Worm (Caenorhabditis elegans) whole organism, late embryonic: ENCODE measurements around the gene srd-17.

ENCODE experiments used
- C08G9.2 ChIP-seq: sonication (generic microtip); optimal IDR thresholded peaks from 2 replicates; lab custom pipeline; 2016; ENCODE audit warnings: mild to moderate bottlenecking, missing genetic modification characterization, moderate library complexity, missing compliant biosample characterization
- C38D4.7 ChIP-seq: fragments of 200-800 bp; sonication (Bioruptor generic); optimal IDR thresholded peaks from 2 replicates; lab custom pipeline; 2018; ENCODE audit warnings: mild to moderate bottlenecking, missing genetic modification characterization, moderate library complexity, missing compliant biosample characterization
- K09A11.1 ChIP-seq: sonication (generic microtip); optimal IDR thresholded peaks from 2 replicates; lab custom pipeline; 2017; ENCODE audit warnings: antibody characterized with exemption, mild to moderate bottlenecking, missing genetic modification characterization, missing compliant biosample characterization; ENCODE audit not compliant: insufficient read depth
- T23F11.4 ChIP-seq: fragments of 200-800 bp; sonication (Bioruptor generic); optimal IDR thresholded peaks from 2 replicates; lab custom pipeline; 2018; ENCODE audit warnings: mild to moderate bottlenecking, missing genetic modification characterization, missing compliant biosample characterization
- ahr-1 ChIP-seq: sonication (generic microtip); optimal IDR thresholded peaks from 2 replicates; lab custom pipeline; 2016; ENCODE audit warnings: missing genetic modification characterization, missing compliant biosample characterization
- ama-1 ChIP-seq: fragments of 150-350 bp; optimal IDR thresholded peaks from 2 replicates; lab custom pipeline; 2014
- ceh-14 ChIP-seq: sonication (generic microtip); optimal IDR thresholded peaks from 2 replicates; lab custom pipeline; 2016; ENCODE audit warnings: missing genotype, missing genetic modification characterization, missing compliant biosample characterization
- ceh-18 ChIP-seq: sonication (generic microtip); optimal IDR thresholded peaks from 2 replicates; lab custom pipeline; 2016; ENCODE audit warnings: missing genetic modification characterization, missing compliant biosample characterization
- ceh-19 ChIP-seq: fragments of 200-800 bp; sonication (Bioruptor generic); optimal IDR thresholded peaks from 2 replicates; lab custom pipeline; 2018; ENCODE audit warnings: mild to moderate bottlenecking, missing genetic modification characterization, missing compliant biosample characterization
- ceh-2 ChIP-seq: sonication (generic microtip); optimal IDR thresholded peaks from 2 replicates; lab custom pipeline; 2016; ENCODE audit warnings: missing genotype, missing genetic modification characterization, missing compliant biosample characterization
- ceh-31 ChIP-seq: sonication (generic microtip); optimal IDR thresholded peaks from 2 replicates; lab custom pipeline; 2016; ENCODE audit warnings: missing genetic modification characterization, missing compliant biosample characterization
- ceh-45 ChIP-seq: fragments of 200-800 bp; sonication (Bioruptor generic); IDR thresholded peaks from 2 replicates; pipeline ENCODE4 v1.3.6; 2022; ENCODE audit warnings: missing genetic modification reagents, missing genetic modification characterization, missing compliant biosample characterization
- ceh-6 ChIP-seq: fragments of 200-800 bp; sonication (Bioruptor generic); optimal IDR thresholded peaks from 2 replicates; lab custom pipeline; 2018; ENCODE audit warnings: mild to moderate bottlenecking, missing genetic modification characterization, missing compliant biosample characterization
- ceh-9 ChIP-seq: sonication (generic microtip); optimal IDR thresholded peaks from 2 replicates; lab custom pipeline; 2016; ENCODE audit warnings: mild to moderate bottlenecking, missing genetic modification characterization, inconsistent platforms, missing compliant biosample characterization
- dmd-4 ChIP-seq: sonication (generic microtip); optimal IDR thresholded peaks from 2 replicates; lab custom pipeline; 2016; ENCODE audit warnings: borderline replicate concordance, missing genetic modification characterization, missing compliant biosample characterization
- dve-1 ChIP-seq: sonication (generic microtip); optimal IDR thresholded peaks from 2 replicates; lab custom pipeline; 2017; ENCODE audit warnings: antibody characterized with exemption, mild to moderate bottlenecking, missing genetic modification characterization, missing compliant biosample characterization
- elt-4 ChIP-seq: sonication (generic microtip); optimal IDR thresholded peaks from 2 replicates; lab custom pipeline; 2016; ENCODE audit warnings: missing genetic modification characterization, missing compliant biosample characterization
- ets-4 ChIP-seq: sonication (generic microtip); optimal IDR thresholded peaks from 2 replicates; lab custom pipeline; 2016; ENCODE audit warnings: missing genetic modification characterization, missing compliant biosample characterization
- eyg-1 ChIP-seq: sonication (generic microtip); optimal IDR thresholded peaks from 2 replicates; lab custom pipeline; 2016; ENCODE audit warnings: missing genotype, missing genetic modification characterization, missing compliant biosample characterization
- fax-1 ChIP-seq: sonication (generic microtip); optimal IDR thresholded peaks from 2 replicates; lab custom pipeline; 2016; ENCODE audit warnings: missing genotype, missing genetic modification characterization, missing compliant biosample characterization
- fkh-10 ChIP-seq: fragments of 150-350 bp; optimal IDR thresholded peaks from 2 replicates; lab custom pipeline; 2014; ENCODE audit warnings: missing biosample characterization, missing genetic modification reagents, missing genetic modification characterization
- gmeb-2 ChIP-seq: sonication (generic microtip); optimal IDR thresholded peaks from 2 replicates; lab custom pipeline; 2016; ENCODE audit warnings: missing genetic modification characterization, inconsistent platforms, missing compliant biosample characterization
- hlh-13 ChIP-seq: fragments of 200-800 bp; sonication (Bioruptor generic); optimal IDR thresholded peaks from 2 replicates; lab custom pipeline; 2018; ENCODE audit warnings: mild to moderate bottlenecking, missing genetic modification characterization, missing compliant biosample characterization
- hlh-15 ChIP-seq: sonication (generic microtip); optimal IDR thresholded peaks from 2 replicates; lab custom pipeline; 2016; ENCODE audit warnings: missing genetic modification characterization, missing compliant biosample characterization
- hlh-30 ChIP-seq: sonication (generic microtip); optimal IDR thresholded peaks from 2 replicates; lab custom pipeline; 2017; ENCODE audit warnings: antibody characterized with exemption, missing genetic modification characterization, missing compliant biosample characterization; ENCODE audit not compliant: insufficient read depth
- hlh-6 ChIP-seq: sonication (generic microtip); optimal IDR thresholded peaks from 2 replicates; lab custom pipeline; 2016; ENCODE audit warnings: missing genotype, missing genetic modification characterization, missing compliant biosample characterization
- hlh-8 ChIP-seq: sonication (generic microtip); optimal IDR thresholded peaks from 2 replicates; lab custom pipeline; 2016; ENCODE audit warnings: missing genotype, missing genetic modification characterization, missing compliant biosample characterization
- mec-3 ChIP-seq: sonication (generic microtip); optimal IDR thresholded peaks from 2 replicates; lab custom pipeline; 2016; ENCODE audit warnings: borderline replicate concordance, missing genetic modification characterization, missing compliant biosample characterization
- nfya-1 ChIP-seq: sonication (generic microtip); optimal IDR thresholded peaks from 2 replicates; lab custom pipeline; 2017; ENCODE audit warnings: missing genetic modification characterization, mild to moderate bottlenecking, missing compliant biosample characterization, antibody characterized with exemption, moderate library complexity
- odd-2 ChIP-seq: sonication (generic microtip); optimal IDR thresholded peaks from 2 replicates; lab custom pipeline; 2017; ENCODE audit warnings: antibody characterized with exemption, mild to moderate bottlenecking, missing genetic modification characterization, missing compliant biosample characterization
- pat-9 ChIP-seq: fragments of 200-800 bp; sonication (Bioruptor generic); optimal IDR thresholded peaks from 2 replicates; lab custom pipeline; 2018; ENCODE audit warnings: mild to moderate bottlenecking, missing genetic modification characterization, moderate library complexity, missing compliant biosample characterization
- pax-1 ChIP-seq: fragments of 150-350 bp; optimal IDR thresholded peaks from 2 replicates; lab custom pipeline; 2014; ENCODE audit warnings: missing biosample characterization, missing genetic modification characterization
- pha-4 ChIP-seq: fragments of 150-350 bp; optimal IDR thresholded peaks from 2 replicates; lab custom pipeline; 2018; ENCODE audit warnings: missing biosample characterization, missing genetic modification reagents, missing genetic modification characterization
- pqm-1 ChIP-seq: sonication (generic microtip); optimal IDR thresholded peaks from 2 replicates; lab custom pipeline; 2016; ENCODE audit warnings: missing genetic modification characterization, missing compliant biosample characterization
- ref-2 ChIP-seq: sonication (generic microtip); optimal IDR thresholded peaks from 2 replicates; lab custom pipeline; 2016; ENCODE audit warnings: missing genetic modification characterization, missing compliant biosample characterization
- rnt-1 ChIP-seq: sonication (generic microtip); optimal IDR thresholded peaks from 2 replicates; lab custom pipeline; 2016; ENCODE audit warnings: missing genetic modification characterization, missing compliant biosample characterization
- sox-2 ChIP-seq: fragments of 200-800 bp; sonication (Bioruptor generic); IDR thresholded peaks from 2 replicates; pipeline ENCODE4 v1.3.6; 2022; ENCODE audit warnings: missing genetic modification reagents, missing genetic modification characterization, missing compliant biosample characterization
- sox-4 ChIP-seq: sonication (generic microtip); optimal IDR thresholded peaks from 2 replicates; lab custom pipeline; 2017; ENCODE audit warnings: mild to moderate bottlenecking, missing genetic modification characterization, inconsistent platforms, missing compliant biosample characterization
- syd-9 ChIP-seq: sonication (generic microtip); optimal IDR thresholded peaks from 2 replicates; lab custom pipeline; 2016; ENCODE audit warnings: mild to moderate bottlenecking, missing genetic modification characterization, moderate library complexity, missing compliant biosample characterization
- tbx-2 ChIP-seq: sonication (generic microtip); optimal IDR thresholded peaks from 2 replicates; lab custom pipeline; 2016; ENCODE audit warnings: missing genetic modification characterization, missing compliant biosample characterization
- tbx-7 ChIP-seq: sonication (generic microtip); optimal IDR thresholded peaks from 2 replicates; lab custom pipeline; 2016; ENCODE audit warnings: missing genotype, missing genetic modification characterization, missing compliant biosample characterization
- ttx-3 ChIP-seq: sonication (generic microtip); optimal IDR thresholded peaks from 2 replicates; lab custom pipeline; 2016; ENCODE audit warnings: missing genetic modification reagents, missing genetic modification characterization, missing compliant biosample characterization
- unc-3 ChIP-seq, 2 experiments: fragments of 200-800 bp in 1 of 2; sonication (Bioruptor generic) in 1 of 2; sonication (generic microtip) in 1 of 2; conservative IDR thresholded peaks in 1 of 2; optimal IDR thresholded peaks in 1 of 2; 2 replicates each; pipeline versions ENCODE4 v1.3.6 to Lab custom; 2016 to 2022; ENCODE audit warnings: missing compliant biosample characterization in 2 of 2, missing genetic modification characterization in 2 of 2, missing genetic modification reagents in 1 of 2
- unc-42 ChIP-seq: sonication (generic microtip); optimal IDR thresholded peaks from 2 replicates; lab custom pipeline; 2016; ENCODE audit warnings: missing genotype, missing genetic modification characterization, missing compliant biosample characterization
- unc-55 ChIP-seq: sonication (generic microtip); optimal IDR thresholded peaks from 2 replicates; lab custom pipeline; 2017; ENCODE audit warnings: missing biosample characterization, missing genetic modification reagents, missing genetic modification characterization
- unc-86 ChIP-seq: sonication (generic microtip); optimal IDR thresholded peaks from 2 replicates; lab custom pipeline; 2016; ENCODE audit warnings: missing genetic modification characterization, missing compliant biosample characterization

The srd-17 gene

ce11 chrV:13396426-13396825 lies 36.1 kb downstream of the srd-17 start (continued):
- TF ChIP-seq C38D4.7 (GFP tag; lab: Kevin White, UChicago) (peak; percentile 25), tbx-2 (peak; percentile 64), ttx-3 (tag; lab: Kevin White, UChicago) (no peak), hlh-6 (tag; lab: Kevin White, UChicago) (peak; percentile 60), ahr-1 (tag; lab: Kevin White, UChicago) (peak; percentile 17), ceh-6 (GFP tag; lab: Kevin White, UChicago) (peak; percentile 24), gmeb-2 (tag; lab: Kevin White, UChicago) (no peak), ceh-18 (tag; lab: Kevin White, UChicago) (peak; percentile 29), hlh-15 (tag; lab: Kevin White, UChicago) (peak; percentile 43), unc-42 (tag; lab: Kevin White, UChicago) (peak; percentile 66), dve-1 (no peak), sox-4 (tag; lab: Kevin White, UChicago) (peak; percentile 34), syd-9 (tag; lab: Kevin White, UChicago) (peak; percentile 40), ceh-31 (tag; lab: Kevin White, UChicago) (peak; percentile 75)

- no peak for TF ChIP-seq fax-1 (tag; lab: Kevin White, UChicago)
- TF ChIP-seq odd-2 (tag; lab: Kevin White, UChicago) = no peak
- TF ChIP-seq unc-55 (GFP tag; lab: Kevin White, UChicago) = peak; percentile 76
- peak; percentile 18 for TF ChIP-seq unc-42 (tag; lab: Kevin White, UChicago)
- TF ChIP-seq pat-9 = no peak
- TF ChIP-seq ttx-3 (tag; lab: Kevin White, UChicago) = no peak
Measured at ce11 chrV:13394968-13395367, 37.5 kb downstream of the srd-17 start.

DNA sequence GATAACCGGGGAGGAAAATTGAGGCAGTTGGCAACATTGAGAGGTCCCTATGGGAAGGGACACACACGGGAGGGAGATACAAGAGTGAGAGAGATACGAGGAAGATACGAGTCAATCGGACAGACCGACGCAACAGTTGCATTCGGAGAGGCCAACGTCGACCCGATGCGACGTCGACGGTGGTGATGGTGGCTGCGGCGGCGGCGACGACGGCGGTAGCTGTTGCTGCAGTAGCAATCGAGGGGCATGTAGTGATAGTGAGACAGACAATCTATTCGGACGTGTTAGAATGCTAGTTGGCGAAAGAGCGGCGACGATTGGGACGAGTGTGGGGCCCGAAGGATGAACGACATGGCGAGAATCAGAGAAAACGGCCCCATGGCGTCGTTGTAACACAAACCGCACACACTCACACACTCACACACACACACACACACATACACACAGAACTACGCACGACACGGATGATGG lies 39.1 kb downstream of the srd-17 start:
- TF ChIP-seq ets-4 (tag; lab: Kevin White, UChicago) (no peak), pha-4 (tag; lab: Kevin White, UChicago) (no peak), ceh-9 (tag; lab: Kevin White, UChicago) (no peak), fax-1 (tag; lab: Kevin White, UChicago) (no peak), ref-2 (tag; lab: Kevin White, UChicago) (peak; percentile 25), pqm-1 (tag; lab: Kevin White, UChicago) (no peak), gmeb-2 (tag; lab: Kevin White, UChicago) (no peak), fkh-10 (no peak), rnt-1 (tag; lab: Kevin White, UChicago) (peak; percentile 95), mec-3 (tag; lab: Kevin White, UChicago) (peak; percentile 46), syd-9 (tag; lab: Kevin White, UChicago) (peak; percentile 79), unc-55 (GFP tag; lab: Kevin White, UChicago) (peak; percentile 30), C08G9.2 (tag; lab: Kevin White, UChicago) (no peak), hlh-13 (peak; percentile 10), C38D4.7 (GFP tag; lab: Kevin White, UChicago) (no peak), ceh-2 (tag; lab: Kevin White, UChicago) (peak; percentile 11), unc-86 (tag; lab: Kevin White, UChicago) (no peak), dmd-4 (no peak), ama-1 (lab: Kevin White, UChicago) (no peak), ttx-3 (tag; lab: Kevin White, UChicago) (no peak), elt-4 (tag; lab: Kevin White, UChicago) (no peak), nfya-1 (tag; lab: Kevin White, UChicago) (no peak), pax-1 (tag; lab: Kevin White, UChicago) (no peak), ceh-18 (tag; lab: Kevin White, UChicago) (peak; percentile 91), ceh-14 (tag; lab: Kevin White, UChicago) (no peak), ceh-45 (GFP tag; lab: Robert Waterston, UW) (no peak), sox-2 (GFP tag; lab: Robert Waterston, UW) (no peak), ahr-1 (tag; lab: Kevin White, UChicago) (no peak), hlh-8 (tag; lab: Kevin White, UChicago) (no peak), K09A11.1 (no peak), unc-3 (GFP tag; conservative IDR thresholded peaks at IDR 0.05; lab: Robert Waterston, UW) (no peak), unc-3 (tag; optimal IDR thresholded peaks at IDR 0.05; lab: Kevin White, UChicago) (no peak), eyg-1 (tag; lab: Kevin White, UChicago) (no peak), T23F11.4 (GFP tag; lab: Kevin White, UChicago) (no peak), hlh-30 (tag; lab: Kevin White, UChicago) (no peak), ceh-19 (GFP tag; lab: Kevin White, UChicago) (peak; percentile 40), tbx-2 (peak; percentile 60), hlh-15 (tag; lab: Kevin White, UChicago) (no peak), tbx-7 (no peak)
